Worm (Caenorhabditis elegans) whole organism, L2 larva: ENCODE data around the gene clec-129.

Source experiments
- ZK546.5 ChIP-seq: sonication (generic microtip); optimal IDR thresholded peaks from 2 replicates; lab custom pipeline; 2017; ENCODE audit warnings: missing biosample characterization, missing genetic modification characterization
- dmd-4 ChIP-seq: sonication (generic microtip); optimal IDR thresholded peaks from 2 replicates; lab custom pipeline; 2017; ENCODE audit warnings: missing biosample characterization, missing genetic modification characterization
- egl-27 ChIP-seq: sonication (generic microtip); optimal IDR thresholded peaks from 3 replicates; lab custom pipeline; 2017; ENCODE audit warnings: missing biosample characterization, missing genetic modification reagents, missing genetic modification characterization
- lsy-2 ChIP-seq, 2 experiments: fragments of 150-350 bp in 1 of 2; sonication (generic microtip) in 1 of 2; optimal IDR thresholded peaks; 2 replicates each; lab custom pipeline; 2014 to 2017; ENCODE audit warnings: missing biosample characterization in 2 of 2, missing genetic modification characterization in 2 of 2
- nhr-237 ChIP-seq: fragments of 150-350 bp; optimal IDR thresholded peaks from 2 replicates; lab custom pipeline; 2014; ENCODE audit warnings: missing biosample characterization, missing genetic modification characterization
- nhr-25 ChIP-seq: fragments of 150-350 bp; sonication (generic microtip); optimal IDR thresholded peaks from 3 replicates; lab custom pipeline; 2014; ENCODE audit warnings: missing biosample characterization, missing genetic modification characterization
- nhr-6 ChIP-seq: fragments of 150-350 bp; optimal IDR thresholded peaks from 2 replicates; lab custom pipeline; 2014; ENCODE audit warnings: missing biosample characterization, missing genetic modification characterization
- unc-62 ChIP-seq: fragments of 150-350 bp; optimal IDR thresholded peaks from 2 replicates; lab custom pipeline; 2014; ENCODE audit warnings: missing biosample characterization, missing genetic modification reagents, missing genetic modification characterization
- zag-1 ChIP-seq: fragments of 150-350 bp; optimal IDR thresholded peaks from 2 replicates; lab custom pipeline; 2014; ENCODE audit warnings: missing biosample characterization, missing genetic modification characterization
- ztf-4 ChIP-seq: fragments of 150-350 bp; optimal IDR thresholded peaks from 2 replicates; lab custom pipeline; 2014; ENCODE audit warnings: missing biosample characterization, missing genetic modification characterization

- no peak for TF ChIP-seq nhr-6
- TF ChIP-seq dmd-4 (tag; lab: Kevin White, UChicago): no peak
- no peak for TF ChIP-seq ZK546.5 (tag; lab: Kevin White, UChicago)
- no peak for TF ChIP-seq ztf-4 (tag; lab: Kevin White, UChicago)
- no peak for TF ChIP-seq unc-62
- no peak for TF ChIP-seq egl-27 (tag; lab: Kevin White, UChicago)
- TF ChIP-seq nhr-237 (tag; lab: Kevin White, UChicago): no peak
- no peak for TF ChIP-seq lsy-2 (tag; optimal IDR thresholded peaks at IDR 0.05; lab: Kevin White, UChicago)
- no peak for TF ChIP-seq zag-1 (tag; lab: Kevin White, UChicago)
- TF ChIP-seq nhr-25: no peak
Observed at ce11 chrII:3546381-3546931, 24.8 kb upstream of the clec-129 start, which contains the start of gene apd-3.
